Worm (Caenorhabditis elegans) whole organism, young adult: ENCODE results near the gene gcsh-1.

Experiments used
- F10E7.11 ChIP-seq: sonication (generic microtip); optimal IDR thresholded peaks from 2 replicates; lab custom pipeline; 2017; ENCODE audit warnings: mild to moderate bottlenecking, missing genetic modification characterization, moderate library complexity, missing compliant biosample characterization
- F57A8.1 ChIP-seq: fragments of 200-800 bp; sonication (Bioruptor generic); optimal IDR thresholded peaks from 2 replicates; lab custom pipeline; 2018; ENCODE audit warnings: mild to moderate bottlenecking, missing genetic modification characterization, moderate library complexity, missing compliant biosample characterization
- T26A5.8 ChIP-seq: sonication (generic microtip); optimal IDR thresholded peaks from 2 replicates; lab custom pipeline; 2016; ENCODE audit warnings: missing genetic modification characterization, missing compliant biosample characterization
- Y53F4B.3 ChIP-seq: fragments of 200-800 bp; sonication (Bioruptor generic); IDR thresholded peaks from 2 replicates; pipeline ENCODE4 v1.3.6; 2022; ENCODE audit warnings: missing genetic modification reagents, missing genetic modification characterization, missing compliant biosample characterization
- akir-1 ChIP-seq: fragments of 200-800 bp; sonication (Bioruptor generic); optimal IDR thresholded peaks from 2 replicates; lab custom pipeline; 2018; ENCODE audit warnings: mild to moderate bottlenecking, missing genetic modification characterization, moderate library complexity, missing compliant biosample characterization
- nhr-179 ChIP-seq: sonication (generic microtip); optimal IDR thresholded peaks from 2 replicates; lab custom pipeline; 2016; ENCODE audit warnings: mild to moderate bottlenecking, missing genetic modification characterization, missing compliant biosample characterization
- nhr-90 ChIP-seq: sonication (generic microtip); optimal IDR thresholded peaks from 2 replicates; lab custom pipeline; 2016; ENCODE audit warnings: missing genotype, mild to moderate bottlenecking, missing genetic modification characterization, missing compliant biosample characterization
- rpc-1 ChIP-seq, 2 experiments: fragments of 150-350 bp in 1 of 2; sonication (generic microtip) in 1 of 2; optimal IDR thresholded peaks; 2 replicates each; lab custom pipeline; 2014 to 2018; ENCODE audit warnings: missing biosample characterization in 1 of 2, missing genetic modification characterization in 1 of 2, missing genetic modification reagents in 1 of 2, missing genotype in 1 of 2
- snpc-1.1 ChIP-seq: sonication (generic microtip); optimal IDR thresholded peaks from 2 replicates; lab custom pipeline; 2017; ENCODE audit warnings: missing genetic modification characterization, mild to moderate bottlenecking, missing compliant biosample characterization, antibody characterized with exemption, moderate library complexity, missing genotype, missing genetic modification reagents; ENCODE audit not compliant: insufficient read depth
- snpc-4 ChIP-seq, 5 experiments: fragments of 150-350 bp in 1 of 5; sonication (generic microtip) in 4 of 5; optimal IDR thresholded peaks; 2 replicates each; lab custom pipeline; 2014 to 2018; ENCODE audit warnings: missing genetic modification characterization in 5 of 5, missing biosample characterization in 3 of 5, antibody characterized with exemption in 2 of 5, mild to moderate bottlenecking in 2 of 5, missing compliant biosample characterization in 2 of 5, missing genotype in 2 of 5, moderate library complexity in 2 of 5, missing genetic modification reagents in 1 of 5
- tbx-9 ChIP-seq: sonication (generic microtip); optimal IDR thresholded peaks from 2 replicates; lab custom pipeline; 2016; ENCODE audit warnings: borderline replicate concordance, missing genetic modification characterization, inconsistent platforms, missing compliant biosample characterization
- unc-62 ChIP-seq: fragments of 150-350 bp; optimal IDR thresholded peaks from 2 replicates; lab custom pipeline; 2014; ENCODE audit warnings: missing biosample characterization, missing genetic modification reagents, missing genetic modification characterization
- zfh-2 ChIP-seq: fragments of 200-800 bp; sonication (Bioruptor generic); conservative IDR thresholded peaks from 2 replicates; pipeline ENCODE4 v1.3.6; 2022; ENCODE audit warnings: missing genetic modification reagents, missing genetic modification characterization, missing compliant biosample characterization

DNA sequence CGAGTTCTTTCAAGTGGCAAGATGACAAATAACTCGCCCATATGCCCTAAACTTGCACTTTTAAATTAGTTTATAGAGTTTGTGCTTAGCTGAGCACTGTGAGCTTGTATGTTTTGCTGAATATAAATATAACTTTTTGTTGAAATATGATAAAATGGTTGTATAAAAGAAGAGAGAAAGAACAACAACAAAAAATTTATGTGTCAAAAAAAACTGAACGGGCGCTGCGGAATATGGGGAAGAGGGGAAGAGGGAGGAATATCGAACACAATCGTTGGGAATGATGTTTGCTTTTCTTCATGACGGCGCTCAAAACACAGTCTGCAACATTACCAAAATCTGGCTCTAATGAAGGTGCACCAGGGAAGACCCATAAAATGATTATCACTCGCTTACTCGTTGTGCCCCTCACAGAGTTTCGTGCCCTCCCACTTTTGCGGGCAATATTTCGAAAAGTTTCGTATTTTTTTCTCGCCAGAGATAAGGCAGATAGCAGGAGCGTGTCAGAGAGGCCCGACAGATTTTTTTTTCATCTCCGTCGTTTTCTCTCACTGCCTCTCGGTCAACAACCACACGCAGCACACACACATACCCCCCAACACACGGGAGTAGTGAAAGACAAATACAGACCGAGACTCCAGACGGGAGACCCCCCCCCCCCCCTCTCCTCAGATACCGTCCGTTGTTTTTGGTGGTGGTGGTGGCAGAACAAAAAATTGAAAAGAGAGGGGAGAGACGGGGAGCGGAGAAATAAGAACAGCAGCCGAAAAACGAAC lies 9.1 kb downstream of the gcsh-1 start:
- TF ChIP-seq unc-62 (GFP tag; lab: Kevin White, UChicago) = no peak
- no peak for TF ChIP-seq nhr-179 (tag; lab: Kevin White, UChicago)
- no peak for TF ChIP-seq Y53F4B.3 (GFP tag; lab: Robert Waterston, UW)
- no peak for TF ChIP-seq nhr-90 (tag; lab: Kevin White, UChicago)
- no peak for TF ChIP-seq snpc-1.1
- TF ChIP-seq F10E7.11 (tag; lab: Kevin White, UChicago) = no peak
- TF ChIP-seq snpc-4 (GFP tag; optimal IDR thresholded peaks at IDR 0.05; lab: Kevin White, UChicago) = no peak
- TF ChIP-seq snpc-4 (tag; optimal IDR thresholded peaks at IDR 0.05; lab: Kevin White, UChicago) = peak in 1 of 4 experiments; percentile 45
- TF ChIP-seq akir-1 (GFP tag; lab: Kevin White, UChicago) = no peak
- TF ChIP-seq F57A8.1 (GFP tag; lab: Kevin White, UChicago) = no peak
- TF ChIP-seq rpc-1 (optimal IDR thresholded peaks at IDR 0.05; lab: Kevin White, UChicago) = no peak
- TF ChIP-seq rpc-1 (tag; optimal IDR thresholded peaks at IDR 0.05; lab: Kevin White, UChicago) = no peak
- TF ChIP-seq zfh-2 (GFP tag; lab: Robert Waterston, UW) = peak; percentile 98
- no peak for TF ChIP-seq T26A5.8 (tag; lab: Kevin White, UChicago)
- no peak for TF ChIP-seq tbx-9 (tag; lab: Kevin White, UChicago)
